Worm (Caenorhabditis elegans) whole organism, midembryonic: ENCODE data around the gene R13D7.2.

Experiments used
- T22C8.4 ChIP-seq: fragments of 200-800 bp; sonication (Bioruptor generic); IDR thresholded peaks from 2 replicates; pipeline ENCODE4 v1.3.6; 2022; ENCODE audit warnings: missing genetic modification characterization, missing compliant biosample characterization
- cog-1 ChIP-seq: sonication (generic microtip); optimal IDR thresholded peaks from 2 replicates; lab custom pipeline; 2016; ENCODE audit warnings: missing genetic modification characterization, missing compliant biosample characterization
- flt-1 ChIP-seq: fragments of 200-800 bp; sonication (Bioruptor generic); IDR thresholded peaks from 2 replicates; pipeline ENCODE4 v1.3.6; 2022; ENCODE audit warnings: missing genetic modification characterization, missing compliant biosample characterization
- klf-2 ChIP-seq: fragments of 200-800 bp; sonication (Bioruptor generic); conservative IDR thresholded peaks from 2 replicates; pipeline ENCODE4 v1.3.6; 2022; ENCODE audit warnings: missing genetic modification reagents, missing genetic modification characterization, missing compliant biosample characterization
- med-1 ChIP-seq: sonication (generic microtip); optimal IDR thresholded peaks from 2 replicates; lab custom pipeline; 2017; ENCODE audit warnings: missing genetic modification characterization, mild to moderate bottlenecking, missing compliant biosample characterization, antibody characterized with exemption, missing genetic modification reagents; ENCODE audit not compliant: insufficient read depth
- ref-1 ChIP-seq: fragments of 200-800 bp; sonication (Bioruptor generic); conservative IDR thresholded peaks from 2 replicates; pipeline ENCODE4 v1.3.6; 2022; ENCODE audit warnings: missing genetic modification reagents, missing genetic modification characterization, missing compliant biosample characterization
- tab-1 ChIP-seq: fragments of 200-800 bp; sonication (Bioruptor generic); IDR thresholded peaks from 2 replicates; pipeline ENCODE4 v1.3.6; 2022; ENCODE audit warnings: missing genetic modification characterization, missing compliant biosample characterization
- ztf-23 ChIP-seq: fragments of 200-800 bp; sonication (Bioruptor generic); IDR thresholded peaks from 2 replicates; pipeline ENCODE4 v1.3.6; 2022; ENCODE audit warnings: missing genetic modification reagents, missing genetic modification characterization, missing compliant biosample characterization
- ztf-29 ChIP-seq: fragments of 200-800 bp; sonication (Bioruptor generic); IDR thresholded peaks from 2 replicates; pipeline ENCODE4 v1.3.6; 2022; ENCODE audit warnings: missing genetic modification reagents, missing genetic modification characterization, missing compliant biosample characterization

R13D7.2 gene

ce11 chrV:7409599-7409998 is at the start of gene R13D7.2:
Gene R13D7.2, plus strand, starts transcription at chrV:7409899.
- TF ChIP-seq med-1 (GFP tag; lab: Kevin White, UChicago) (no peak), tab-1 (GFP tag; lab: Robert Waterston, UW) (no peak), T22C8.4 (GFP tag; lab: Robert Waterston, UW) (no peak), flt-1 (GFP tag; lab: Robert Waterston, UW) (no peak), ztf-29 (GFP tag; lab: Robert Waterston, UW) (no peak), ztf-23 (GFP tag; lab: Robert Waterston, UW) (no peak), cog-1 (tag; lab: Kevin White, UChicago) (no peak), klf-2 (GFP tag; lab: Robert Waterston, UW) (no peak), ref-1 (GFP tag; lab: Robert Waterston, UW) (no peak)

ce11 chrV:7361673-7362072 is 48.0 kb upstream of the R13D7.2 start, which contains the start of gene cyp-35A1:
Gene cyp-35A1, minus strand, starts transcription at chrV:7361773.
- no peak for TF ChIP-seq med-1 (GFP tag; lab: Kevin White, UChicago)
- TF ChIP-seq ref-1 (GFP tag; lab: Robert Waterston, UW): no peak
- TF ChIP-seq T22C8.4 (GFP tag; lab: Robert Waterston, UW): no peak

ce11 chrV:7364059-7364458 is 45.6 kb upstream of the R13D7.2 start, which contains the start of gene cyp-35A2:
Gene cyp-35A2, minus strand, starts transcription at chrV:7364182.
- TF ChIP-seq ztf-29 (GFP tag; lab: Robert Waterston, UW): no peak
- TF ChIP-seq T22C8.4 (GFP tag; lab: Robert Waterston, UW): no peak
- no peak for TF ChIP-seq ztf-23 (GFP tag; lab: Robert Waterston, UW)
- TF ChIP-seq tab-1 (GFP tag; lab: Robert Waterston, UW): no peak

ce11 chrV:7364951-7365350 is 44.7 kb upstream of the R13D7.2 start, which contains the start of gene exc-13:
Gene exc-13, plus strand, starts transcription at chrV:7365251.
- TF ChIP-seq ztf-29 (GFP tag; lab: Robert Waterston, UW): no peak
- TF ChIP-seq med-1 (GFP tag; lab: Kevin White, UChicago): no peak
- no peak for TF ChIP-seq tab-1 (GFP tag; lab: Robert Waterston, UW)
- no peak for TF ChIP-seq ref-1 (GFP tag; lab: Robert Waterston, UW)
- no peak for TF ChIP-seq T22C8.4 (GFP tag; lab: Robert Waterston, UW)
- TF ChIP-seq cog-1 (tag; lab: Kevin White, UChicago): no peak
- no peak for TF ChIP-seq ztf-23 (GFP tag; lab: Robert Waterston, UW)
- no peak for TF ChIP-seq klf-2 (GFP tag; lab: Robert Waterston, UW)
- TF ChIP-seq flt-1 (GFP tag; lab: Robert Waterston, UW): no peak

ce11 chrV:7369578-7369977 is 40.1 kb upstream of the R13D7.2 start, which contains the start of gene srj-14:
Gene srj-14, plus strand, starts transcription at chrV:7369708.
- TF ChIP-seq klf-2 (GFP tag; lab: Robert Waterston, UW) (no peak), tab-1 (GFP tag; lab: Robert Waterston, UW) (no peak), med-1 (GFP tag; lab: Kevin White, UChicago) (no peak), cog-1 (tag; lab: Kevin White, UChicago) (no peak), ztf-29 (GFP tag; lab: Robert Waterston, UW) (no peak), ztf-23 (GFP tag; lab: Robert Waterston, UW) (no peak), T22C8.4 (GFP tag; lab: Robert Waterston, UW) (no peak), flt-1 (GFP tag; lab: Robert Waterston, UW) (no peak), ref-1 (GFP tag; lab: Robert Waterston, UW) (no peak)

- TF ChIP-seq tab-1 (GFP tag; lab: Robert Waterston, UW): no peak
- TF ChIP-seq klf-2 (GFP tag; lab: Robert Waterston, UW): no peak
- no peak for TF ChIP-seq ztf-29 (GFP tag; lab: Robert Waterston, UW)
- no peak for TF ChIP-seq flt-1 (GFP tag; lab: Robert Waterston, UW)
- no peak for TF ChIP-seq T22C8.4 (GFP tag; lab: Robert Waterston, UW)
- no peak for TF ChIP-seq ztf-23 (GFP tag; lab: Robert Waterston, UW)
- TF ChIP-seq ref-1 (GFP tag; lab: Robert Waterston, UW): no peak
- no peak for TF ChIP-seq med-1 (GFP tag; lab: Kevin White, UChicago)
- no peak for TF ChIP-seq cog-1 (tag; lab: Kevin White, UChicago)
These were observed 35.6 kb upstream of the R13D7.2 start, which contains the start of gene srx-56 for ce11 chrV:7374090-7374489. Gene srx-56, plus strand, starts transcription at chrV:7374390.

- no peak for TF ChIP-seq ztf-23 (GFP tag; lab: Robert Waterston, UW)
- TF ChIP-seq ref-1 (GFP tag; lab: Robert Waterston, UW): no peak
- TF ChIP-seq flt-1 (GFP tag; lab: Robert Waterston, UW): no peak
- TF ChIP-seq ztf-29 (GFP tag; lab: Robert Waterston, UW): no peak
- TF ChIP-seq klf-2 (GFP tag; lab: Robert Waterston, UW): no peak
- TF ChIP-seq med-1 (GFP tag; lab: Kevin White, UChicago): no peak
- TF ChIP-seq cog-1 (tag; lab: Kevin White, UChicago): no peak
- no peak for TF ChIP-seq T22C8.4 (GFP tag; lab: Robert Waterston, UW)
- no peak for TF ChIP-seq tab-1 (GFP tag; lab: Robert Waterston, UW)
These were observed 30.3 kb upstream of the R13D7.2 start, which contains the start of gene srsx-24 for ce11 chrV:7379384-7379783. Gene srsx-24, minus strand, starts transcription at chrV:7379484.

- TF ChIP-seq T22C8.4 (GFP tag; lab: Robert Waterston, UW) (no peak), med-1 (GFP tag; lab: Kevin White, UChicago) (no peak), cog-1 (tag; lab: Kevin White, UChicago) (no peak), ztf-23 (GFP tag; lab: Robert Waterston, UW) (no peak), ztf-29 (GFP tag; lab: Robert Waterston, UW) (no peak), klf-2 (GFP tag; lab: Robert Waterston, UW) (no peak), flt-1 (GFP tag; lab: Robert Waterston, UW) (no peak), ref-1 (GFP tag; lab: Robert Waterston, UW) (no peak), tab-1 (GFP tag; lab: Robert Waterston, UW) (no peak)
These were observed 28.7 kb upstream of the R13D7.2 start, which contains the start of gene C03G6.17 for ce11 chrV:7381008-7381407. Gene C03G6.17, minus strand, starts transcription at chrV:7381108.

- TF ChIP-seq T22C8.4 (GFP tag; lab: Robert Waterston, UW) (no peak), ztf-29 (GFP tag; lab: Robert Waterston, UW) (no peak), ref-1 (GFP tag; lab: Robert Waterston, UW) (no peak), cog-1 (tag; lab: Kevin White, UChicago) (no peak), tab-1 (GFP tag; lab: Robert Waterston, UW) (no peak), ztf-23 (GFP tag; lab: Robert Waterston, UW) (no peak), klf-2 (GFP tag; lab: Robert Waterston, UW) (no peak), med-1 (GFP tag; lab: Kevin White, UChicago) (no peak), flt-1 (GFP tag; lab: Robert Waterston, UW) (no peak)
These were observed 23.6 kb upstream of the R13D7.2 start, which contains the start of gene srp-6 for ce11 chrV:7386052-7386573. Gene srp-6, minus strand, starts transcription at chrV:7386102.
